Worm (Caenorhabditis elegans) whole organism, early embryonic: ENCODE results near the gene set-14.

ENCODE experiments used
- B0310.2 ChIP-seq: sonication (generic microtip); optimal IDR thresholded peaks from 2 replicates; lab custom pipeline; 2016; ENCODE audit warnings: mild to moderate bottlenecking, missing genetic modification characterization, missing compliant biosample characterization
- F13C5.2 ChIP-seq: sonication (generic microtip); optimal IDR thresholded peaks from 2 replicates; lab custom pipeline; 2017; ENCODE audit warnings: mild to moderate bottlenecking, missing genetic modification characterization, inconsistent platforms, missing compliant biosample characterization
- aly-1 ChIP-seq: sonication (generic microtip); optimal IDR thresholded peaks from 2 replicates; lab custom pipeline; 2016; ENCODE audit warnings: missing genetic modification characterization, missing compliant biosample characterization
- ama-1 ChIP-seq: fragments of 150-350 bp; optimal IDR thresholded peaks from 2 replicates; lab custom pipeline; 2014
- ceh-13 ChIP-seq: fragments of 200-800 bp; sonication (Bioruptor generic); optimal IDR thresholded peaks from 2 replicates; lab custom pipeline; 2018; ENCODE audit warnings: mild to moderate bottlenecking, missing genetic modification characterization, missing compliant biosample characterization
- ceh-36 ChIP-seq: sonication (generic microtip); optimal IDR thresholded peaks from 2 replicates; lab custom pipeline; 2016; ENCODE audit warnings: missing genetic modification characterization, inconsistent platforms, missing compliant biosample characterization
- ets-7 ChIP-seq: sonication (generic microtip); optimal IDR thresholded peaks from 2 replicates; lab custom pipeline; 2016; ENCODE audit warnings: missing genotype, missing genetic modification characterization, missing compliant biosample characterization
- flt-1 ChIP-seq: fragments of 200-800 bp; sonication (Bioruptor generic); IDR thresholded peaks from 2 replicates; pipeline ENCODE4 v1.3.6; 2022; ENCODE audit warnings: missing genetic modification characterization, missing compliant biosample characterization
- hmbx-1 ChIP-seq: sonication (generic microtip); optimal IDR thresholded peaks from 2 replicates; lab custom pipeline; 2016; ENCODE audit warnings: mild to moderate bottlenecking, missing genetic modification characterization, missing compliant biosample characterization
- hmg-4 ChIP-seq: fragments of 200-800 bp; sonication (Bioruptor generic); optimal IDR thresholded peaks from 2 replicates; lab custom pipeline; 2018; ENCODE audit warnings: mild to moderate bottlenecking, missing genetic modification characterization, missing compliant biosample characterization
- hnd-1 ChIP-seq: sonication (generic microtip); optimal IDR thresholded peaks from 2 replicates; lab custom pipeline; 2016; ENCODE audit warnings: missing genetic modification characterization, missing compliant biosample characterization
- pes-1 ChIP-seq: fragments of 200-800 bp; sonication (Bioruptor generic); IDR thresholded peaks from 2 replicates; pipeline ENCODE4 v1.3.6; 2022; ENCODE audit warnings: missing genetic modification reagents, missing genetic modification characterization, missing compliant biosample characterization
- scrt-1 ChIP-seq: fragments of 200-800 bp; sonication (Bioruptor generic); IDR thresholded peaks from 2 replicates; pipeline ENCODE4 v1.3.6; 2022; ENCODE audit warnings: missing genetic modification characterization, missing compliant biosample characterization
- sea-1 ChIP-seq: fragments of 200-800 bp; sonication (Bioruptor generic); conservative IDR thresholded peaks from 2 replicates; pipeline ENCODE4 v1.3.6; 2022; ENCODE audit warnings: missing genetic modification characterization, missing compliant biosample characterization
- tbx-11 ChIP-seq: fragments of 200-800 bp; sonication (Bioruptor generic); IDR thresholded peaks from 2 replicates; pipeline ENCODE4 v1.3.6; 2022; ENCODE audit warnings: missing genetic modification characterization, missing compliant biosample characterization
- tbx-37 ChIP-seq: fragments of 200-800 bp; sonication (Bioruptor generic); conservative IDR thresholded peaks from 2 replicates; pipeline ENCODE4 v1.3.6; 2022; ENCODE audit warnings: missing genetic modification reagents, missing genetic modification characterization, missing compliant biosample characterization
- tra-4 ChIP-seq: sonication (generic microtip); optimal IDR thresholded peaks from 2 replicates; lab custom pipeline; 2017; ENCODE audit warnings: missing genetic modification characterization, missing compliant biosample characterization

Gene set-14

ce11 chrII:10759425-10759824 lies 36.7 kb downstream of the set-14 start:
- TF ChIP-seq ets-7 (no peak), flt-1 (GFP tag; lab: Robert Waterston, UW) (no peak), ama-1 (lab: Kevin White, UChicago) (no peak), scrt-1 (GFP tag; lab: Robert Waterston, UW) (no peak), tbx-37 (GFP tag; lab: Robert Waterston, UW) (no peak)

ce11 chrII:10758951-10759350 lies 37.1 kb downstream of the set-14 start:
- TF ChIP-seq hmg-4 (GFP tag; lab: Kevin White, UChicago) (no peak), flt-1 (GFP tag; lab: Robert Waterston, UW) (no peak), ets-7 (no peak), sea-1 (no peak), pes-1 (GFP tag; lab: Robert Waterston, UW) (no peak), ceh-36 (tag; lab: Kevin White, UChicago) (no peak)

ce11 chrII:10755455-10755854 lies 40.6 kb downstream of the set-14 start:
- no peak for TF ChIP-seq ets-7
- TF ChIP-seq hmbx-1 (tag; lab: Kevin White, UChicago) = no peak
- no peak for TF ChIP-seq scrt-1 (GFP tag; lab: Robert Waterston, UW)
- TF ChIP-seq ceh-13 (GFP tag; lab: Kevin White, UChicago) = no peak
- TF ChIP-seq hmg-4 (GFP tag; lab: Kevin White, UChicago) = no peak
- TF ChIP-seq tra-4 (tag; lab: Kevin White, UChicago) = no peak
- no peak for TF ChIP-seq tbx-37 (GFP tag; lab: Robert Waterston, UW)
- TF ChIP-seq aly-1 = no peak
- no peak for TF ChIP-seq ama-1 (lab: Kevin White, UChicago)
- TF ChIP-seq F13C5.2 (tag; lab: Kevin White, UChicago) = no peak
- TF ChIP-seq pes-1 (GFP tag; lab: Robert Waterston, UW) = no peak
- TF ChIP-seq tbx-11 (GFP tag; lab: Robert Waterston, UW) = no peak
- no peak for TF ChIP-seq sea-1
- no peak for TF ChIP-seq hnd-1 (tag; lab: Kevin White, UChicago)
- no peak for TF ChIP-seq ceh-36 (tag; lab: Kevin White, UChicago)
- TF ChIP-seq flt-1 (GFP tag; lab: Robert Waterston, UW) = no peak
- TF ChIP-seq B0310.2 (tag; lab: Kevin White, UChicago) = no peak

ce11 chrII:10753694-10754093 lies 42.4 kb downstream of the set-14 start:
- TF ChIP-seq tra-4 (tag; lab: Kevin White, UChicago) (no peak), flt-1 (GFP tag; lab: Robert Waterston, UW) (no peak), hmbx-1 (tag; lab: Kevin White, UChicago) (no peak), tbx-37 (GFP tag; lab: Robert Waterston, UW) (no peak), hnd-1 (tag; lab: Kevin White, UChicago) (no peak), aly-1 (no peak), ama-1 (lab: Kevin White, UChicago) (no peak), B0310.2 (tag; lab: Kevin White, UChicago) (no peak), ceh-36 (tag; lab: Kevin White, UChicago) (no peak), ceh-13 (GFP tag; lab: Kevin White, UChicago) (no peak), pes-1 (GFP tag; lab: Robert Waterston, UW) (no peak), hmg-4 (GFP tag; lab: Kevin White, UChicago) (no peak), F13C5.2 (tag; lab: Kevin White, UChicago) (no peak), scrt-1 (GFP tag; lab: Robert Waterston, UW) (no peak), tbx-11 (GFP tag; lab: Robert Waterston, UW) (no peak), sea-1 (no peak), ets-7 (no peak)

- TF ChIP-seq pes-1 (GFP tag; lab: Robert Waterston, UW) (no peak), hmg-4 (GFP tag; lab: Kevin White, UChicago) (no peak), tra-4 (tag; lab: Kevin White, UChicago) (no peak), B0310.2 (tag; lab: Kevin White, UChicago) (no peak), aly-1 (no peak), ceh-36 (tag; lab: Kevin White, UChicago) (no peak), ama-1 (lab: Kevin White, UChicago) (no peak), F13C5.2 (tag; lab: Kevin White, UChicago) (no peak), ceh-13 (GFP tag; lab: Kevin White, UChicago) (no peak), tbx-11 (GFP tag; lab: Robert Waterston, UW) (no peak), scrt-1 (GFP tag; lab: Robert Waterston, UW) (no peak)
Observed at ce11 chrII:10744801-10745200, 51.3 kb downstream of the set-14 start.
